Worm (Caenorhabditis elegans): ENCODE data around the gene M176.11.

ce11 chrII:9468414-9468813 is 46.3 kb downstream of the M176.11 start, which contains the start of gene chil-23:
- no peak for TF ChIP-seq ama-1 (optimal IDR thresholded peaks at IDR 0.05)
- no peak for TF ChIP-seq nfya-1 (tag; optimal IDR thresholded peaks at IDR 0.05; ENCODE audit: insufficient read depth)
- no peak for TF ChIP-seq daf-12 (tag; optimal IDR thresholded peaks at IDR 0.05)
- no peak for TF ChIP-seq nhr-11 (tag; optimal IDR thresholded peaks at IDR 0.05)
- no peak for TF ChIP-seq nhr-77 (tag; optimal IDR thresholded peaks at IDR 0.05)
